Fruit fly (Drosophila melanogaster) whole organism, embryonic: ENCODE results near the gene CG12773.

ENCODE experiments used
- CG17186 ChIP-seq: fragments of 200-800 bp; sonication (Bioruptor generic); optimal IDR thresholded peaks from 3 replicates; lab custom pipeline; 2017; ENCODE audit warnings: missing biosample characterization, missing genetic modification reagents, missing genetic modification characterization
- CG17568 ChIP-seq: fragments of 200-800 bp; sonication (Bioruptor generic); optimal IDR thresholded peaks from 2 replicates; lab custom pipeline; 2018; ENCODE audit warnings: missing biosample characterization, mild to moderate bottlenecking, missing genetic modification characterization, moderate library complexity
- btn ChIP-seq: fragments of 200-800 bp; sonication (Bioruptor generic); optimal IDR thresholded peaks from 2 replicates; lab custom pipeline; 2016; ENCODE audit warnings: missing biosample characterization, missing genetic modification characterization
- ewg ChIP-seq: fragments of 200-800 bp; sonication (Bioruptor generic); optimal IDR thresholded peaks from 3 replicates; lab custom pipeline; 2017; ENCODE audit warnings: mild to moderate bottlenecking, missing biosample characterization, missing genetic modification reagents, missing genetic modification characterization
- fru ChIP-seq: fragments of >200 bp; optimal IDR thresholded peaks from 2 replicates; lab custom pipeline; 2017
- repo ChIP-seq: fragments of 200-800 bp; sonication (Bioruptor generic); optimal IDR thresholded peaks from 2 replicates; lab custom pipeline; 2016; ENCODE audit warnings: missing biosample characterization, missing genetic modification characterization
- ro ChIP-seq: fragments of 200-800 bp; sonication (Bioruptor generic); IDR thresholded peaks from 2 replicates; pipeline ENCODE4 v1.3.6; 2022; ENCODE audit warnings: missing biosample characterization, missing genetic modification characterization

DNA sequence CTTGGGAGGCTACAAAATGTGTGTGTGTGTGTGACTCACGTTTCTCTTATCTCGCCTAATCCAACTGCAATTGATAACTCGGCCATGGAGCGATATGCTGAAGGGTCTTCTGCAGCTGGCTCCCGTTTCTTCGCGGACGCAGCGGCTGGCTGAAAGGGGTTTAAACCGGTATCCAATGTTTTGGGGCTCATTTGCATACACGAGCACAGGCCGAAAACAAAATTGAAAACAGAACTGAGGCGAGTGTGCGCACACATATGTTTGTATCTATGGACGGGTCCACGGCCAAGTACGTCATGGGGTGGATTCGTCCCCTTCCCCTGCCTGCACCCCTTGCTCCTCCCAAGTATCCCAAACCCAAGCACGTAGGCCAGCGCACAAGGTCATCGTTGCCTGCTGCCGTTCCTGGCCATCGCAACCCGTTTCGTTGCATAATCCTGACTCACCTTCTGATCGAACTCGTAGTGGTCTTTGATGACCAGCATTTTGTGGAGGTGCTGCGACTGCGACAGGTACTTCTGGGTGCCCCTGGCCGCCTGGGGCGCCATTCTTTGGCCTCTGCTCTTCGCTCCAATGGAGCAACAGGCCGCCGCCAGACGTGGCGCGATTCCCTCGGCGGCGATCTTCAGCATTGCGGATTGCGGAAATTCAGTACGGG, 26.0 kb upstream of the CG12773 start:
- TF ChIP-seq CG17186 (GFP tag; lab: Kevin White, UChicago) (no peak), btn (GFP tag; lab: Kevin White, UChicago) (no peak), fru (no peak), CG17568 (GFP tag; lab: Kevin White, UChicago) (no peak), repo (GFP tag; lab: Kevin White, UChicago) (no peak), ewg (GFP tag; lab: Kevin White, UChicago) (peak; percentile 35), ro (no peak)
